Worm (Caenorhabditis elegans): ENCODE measurements around the gene F45E4.6.

The F45E4.6 gene

DNA sequence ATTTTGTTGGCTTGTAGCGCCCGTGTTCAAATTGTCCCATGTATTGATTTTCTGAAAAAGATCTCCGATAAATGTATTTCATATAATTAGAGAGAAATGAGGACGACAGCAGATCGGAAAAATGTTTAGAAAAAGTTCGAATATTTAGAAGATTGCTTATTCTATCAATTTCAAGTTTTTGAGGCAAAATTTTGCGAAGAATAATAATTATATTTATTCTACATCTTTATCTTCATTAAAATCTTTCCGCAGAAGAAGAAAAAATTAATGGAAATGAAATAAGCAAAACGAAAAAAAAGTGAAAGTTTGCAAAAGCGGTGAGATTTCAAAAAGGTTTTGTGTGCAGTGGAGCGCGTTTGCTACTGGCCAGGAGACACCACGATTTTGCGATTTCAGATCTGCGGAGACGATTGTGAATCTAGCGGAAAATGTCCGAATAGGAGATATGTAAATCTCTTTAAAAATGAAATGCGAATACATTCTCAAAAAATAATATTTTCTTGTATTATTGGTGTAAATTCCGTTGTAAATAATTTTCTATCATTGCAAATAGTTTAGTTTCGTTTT, 21.9 kb upstream of the F45E4.6 start, which contains the start of gene nrde-4:
Gene nrde-4 (minus strand): TSS at position 51 of the 567 bp plus-strand sequence.
- TF ChIP-seq lin-13 (GFP tag; optimal IDR thresholded peaks at IDR 0.05) (peak; percentile 67), F16B12.6 (tag; optimal IDR thresholded peaks at IDR 0.05) (peak; percentile 48), nhr-19 (GFP tag; conservative IDR thresholded peaks at IDR 0.05) (peak; percentile 15; the same call in 1 of the 2 replicates), nhr-90 (tag; optimal IDR thresholded peaks at IDR 0.05; ENCODE audit: poor library complexity) (peak; percentile 64), efl-1 (optimal IDR thresholded peaks at IDR 0.05) (peak; percentile 76 to 79), efl-1 (GFP tag; optimal IDR thresholded peaks at IDR 0.05 in 1 of 2) (peak; percentile 71 to 96), ceh-63 (GFP tag; optimal IDR thresholded peaks at IDR 0.05) (no peak), snu-23 (GFP tag; optimal IDR thresholded peaks at IDR 0.05) (peak; percentile 76), unc-62 (GFP tag; optimal IDR thresholded peaks at IDR 0.05) (no peak), C16A3.4 (tag; optimal IDR thresholded peaks at IDR 0.05) (peak; percentile 86), mdl-1 (tag; optimal IDR thresholded peaks at IDR 0.05) (peak in 1 of 2 experiments; percentile 8), grh-1 (GFP tag; IDR thresholded peaks at IDR 0.05) (no peak), lin-15B (tag; optimal IDR thresholded peaks at IDR 0.05) (peak; percentile 82), lin-14 (GFP tag; optimal IDR thresholded peaks at IDR 0.05) (peak; percentile 84), dpl-1 (GFP tag; optimal IDR thresholded peaks at IDR 0.05) (peak; percentile 69 to 76 (median 69)), ceh-88 (GFP tag; IDR thresholded peaks at IDR 0.05) (no peak), mep-1 (tag; optimal IDR thresholded peaks at IDR 0.05) (peak; percentile 81), lir-3 (tag; optimal IDR thresholded peaks at IDR 0.05; ENCODE audit: poor library complexity) (peak; percentile 70), zag-1 (tag; optimal IDR thresholded peaks at IDR 0.05) (no peak), nhr-85 (tag) (peak; percentile 73), lin-39 (tag; optimal IDR thresholded peaks at IDR 0.05) (no peak), swsn-7 (tag; optimal IDR thresholded peaks at IDR 0.05) (peak; percentile 61), unc-130 (tag; optimal IDR thresholded peaks at IDR 0.05) (peak; percentile 34), elt-3 (tag; optimal IDR thresholded peaks at IDR 0.05) (peak in 3 of 6 experiments; percentile 44 to 65 (median 61)), mef-2 (tag; optimal IDR thresholded peaks at IDR 0.05) (no peak), fkh-8 (tag; optimal IDR thresholded peaks at IDR 0.05) (peak; percentile 66), pqm-1 (tag; optimal IDR thresholded peaks at IDR 0.05) (no peak), jun-1 (tag; optimal IDR thresholded peaks at IDR 0.05) (peak; percentile 22), egl-13 (tag; optimal IDR thresholded peaks at IDR 0.05) (peak; percentile 14), pag-3 (tag; optimal IDR thresholded peaks at IDR 0.05; ENCODE audit: borderline replicate concordance, insufficient read depth) (peak; percentile 70), xbp-1 (tag; optimal IDR thresholded peaks at IDR 0.05) (peak; percentile 61), fos-1 (tag; optimal IDR thresholded peaks at IDR 0.05) (peak; percentile 11), nhr-20 (tag; optimal IDR thresholded peaks at IDR 0.05) (peak; percentile 63), lin-35 (GFP tag; optimal IDR thresholded peaks at IDR 0.05) (peak; percentile 54 to 85), rnt-1 (tag; optimal IDR thresholded peaks at IDR 0.05) (peak; percentile 88), unc-86 (tag; optimal IDR thresholded peaks at IDR 0.05) (peak; percentile 38), dsc-1 (tag; optimal IDR thresholded peaks at IDR 0.05) (peak; percentile 30), tbx-2 (tag; optimal IDR thresholded peaks at IDR 0.05) (peak; percentile 50), nhr-77 (tag; optimal IDR thresholded peaks at IDR 0.05) (peak; percentile 54), snpc-4 (tag; optimal IDR thresholded peaks at IDR 0.05) (peak; percentile 65), unc-98 (GFP tag; IDR thresholded peaks at IDR 0.05) (no peak), fkh-10 (GFP tag; optimal IDR thresholded peaks at IDR 0.05) (no peak), alr-1 (tag; optimal IDR thresholded peaks at IDR 0.05; ENCODE audit: borderline replicate concordance) (no peak), skn-1 (tag; optimal IDR thresholded peaks at IDR 0.05) (peak; percentile 71), lsy-2 (tag; optimal IDR thresholded peaks at IDR 0.05) (peak; percentile 53 to 86), efl-3 (GFP tag; optimal IDR thresholded peaks at IDR 0.05) (no peak), isw-1 (GFP tag; IDR thresholded peaks at IDR 0.05) (peak; percentile 43), nhr-47 (tag; optimal IDR thresholded peaks at IDR 0.05) (peak; percentile 61), nhr-12 (tag; optimal IDR thresholded peaks at IDR 0.05) (no peak), mab-9 (GFP tag; IDR thresholded peaks at IDR 0.05) (no peak), unc-30 (tag; optimal IDR thresholded peaks at IDR 0.05) (no peak), ztf-11 (tag; optimal IDR thresholded peaks at IDR 0.05) (peak in 1 of 2 experiments; percentile 30)
